Worm (Caenorhabditis elegans): ENCODE results near the gene nlp-79.

The nlp-79 gene

DNA sequence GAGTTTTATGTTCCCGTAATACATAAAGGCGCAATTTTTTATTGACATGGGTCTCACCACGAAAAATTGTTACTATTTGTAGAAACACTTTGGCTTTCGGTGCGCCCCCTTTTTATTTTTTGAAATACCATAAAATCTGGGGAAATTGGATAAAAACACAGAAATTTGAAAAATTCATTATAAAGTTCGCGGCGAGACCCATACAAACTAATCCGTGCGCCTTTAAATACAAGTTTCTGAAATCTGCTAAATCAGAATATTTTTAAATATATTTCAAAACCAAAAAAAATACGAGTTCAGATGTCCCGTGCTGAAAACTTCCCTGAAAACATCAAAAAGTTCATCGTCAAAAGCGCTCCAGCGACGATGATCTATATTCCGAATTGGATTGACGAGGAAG lies 42.0 kb upstream of the nlp-79 start, which contains the start of gene B0564.2:
TSS of gene B0564.2 (plus strand) at position 301 of the 400 bp plus-strand sequence.
- no peak for TF ChIP-seq lin-54 (GFP tag; optimal IDR thresholded peaks at IDR 0.05)
- TF ChIP-seq fkh-3 (tag; optimal IDR thresholded peaks at IDR 0.05): no peak
- TF ChIP-seq Y67H2A.10 (GFP tag; conservative IDR thresholded peaks at IDR 0.05): no peak
- TF ChIP-seq ZK185.1 (tag; optimal IDR thresholded peaks at IDR 0.05; ENCODE audit: poor library complexity, severe bottlenecking): no peak
- TF ChIP-seq sdz-38 (tag; optimal IDR thresholded peaks at IDR 0.05): no peak
- no peak for TF ChIP-seq ztf-22 (GFP tag; optimal IDR thresholded peaks at IDR 0.05)
- no peak for TF ChIP-seq hmg-20 (GFP tag; IDR thresholded peaks at IDR 0.05)
- TF ChIP-seq snpc-1.3 (tag; optimal IDR thresholded peaks at IDR 0.05; ENCODE audit: insufficient read depth): no peak
- TF ChIP-seq atf-7 (tag; optimal IDR thresholded peaks at IDR 0.05): no peak
- TF ChIP-seq ztf-28 (GFP tag; IDR thresholded peaks at IDR 0.05): no peak

DNA sequence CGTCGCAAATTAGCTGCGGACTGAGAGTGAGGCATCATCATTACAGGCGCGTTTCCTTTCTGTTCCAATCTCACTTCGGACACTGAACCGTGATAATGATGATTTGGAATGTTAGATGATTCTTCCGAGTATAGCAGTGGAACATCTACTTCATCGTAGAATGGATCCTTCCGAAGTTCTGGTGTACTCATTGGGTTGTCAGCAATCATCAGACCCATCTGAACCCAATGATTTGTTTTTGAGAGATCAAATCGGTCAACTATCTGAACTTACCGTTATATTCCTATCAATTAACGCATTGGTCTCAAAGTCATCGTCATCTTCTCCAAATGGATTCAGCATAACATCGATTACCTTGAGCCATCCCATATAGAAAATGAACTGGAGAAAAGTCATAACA lies 40.9 kb upstream of the nlp-79 start:
- no peak for TF ChIP-seq lsl-1 (GFP tag; optimal IDR thresholded peaks at IDR 0.05)
- no peak for TF ChIP-seq attf-6 (GFP tag; IDR thresholded peaks at IDR 0.05)
- TF ChIP-seq Y56A3A.18 (GFP tag; IDR thresholded peaks at IDR 0.05): no peak
- no peak for TF ChIP-seq nhr-90 (tag; optimal IDR thresholded peaks at IDR 0.05)
- no peak for TF ChIP-seq unc-130 (GFP tag; optimal IDR thresholded peaks at IDR 0.05)
- TF ChIP-seq hlh-12 (tag; optimal IDR thresholded peaks at IDR 0.05): no peak
- TF ChIP-seq F57C9.4 (tag; optimal IDR thresholded peaks at IDR 0.05): no peak
- TF ChIP-seq ztf-3 (GFP tag; optimal IDR thresholded peaks at IDR 0.05): no peak
- TF ChIP-seq ama-1 (optimal IDR thresholded peaks at IDR 0.05): no peak
- no peak for TF ChIP-seq ama-1 (GFP tag; optimal IDR thresholded peaks at IDR 0.05)
- TF ChIP-seq ets-4 (GFP tag; optimal IDR thresholded peaks at IDR 0.05): no peak
- TF ChIP-seq F37B4.10 (GFP tag; IDR thresholded peaks at IDR 0.05): no peak
- TF ChIP-seq atf-7 (tag; optimal IDR thresholded peaks at IDR 0.05): no peak
- no peak for TF ChIP-seq akir-1 (GFP tag; optimal IDR thresholded peaks at IDR 0.05)
- TF ChIP-seq Y79H2A.3 (GFP tag; conservative IDR thresholded peaks at IDR 0.05): no peak

DNA sequence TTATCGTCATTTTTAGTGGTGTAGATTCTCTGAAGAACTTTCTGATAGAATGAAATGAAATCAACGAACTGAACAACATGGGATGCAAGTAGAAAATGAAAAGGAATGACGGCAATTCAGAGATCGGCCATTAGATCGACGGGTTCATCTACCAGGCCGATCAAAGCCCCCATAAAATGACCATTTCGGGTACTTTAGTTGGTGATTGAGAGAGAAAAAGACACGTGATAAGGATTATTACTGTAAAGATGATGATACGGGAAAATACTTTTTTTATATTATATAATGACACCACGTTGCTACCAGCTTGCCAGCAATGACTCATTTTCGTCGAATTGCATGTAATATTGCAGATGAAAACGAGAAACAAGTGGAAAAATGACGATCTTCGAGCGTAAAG lies 39.6 kb upstream of the nlp-79 start, which contains the start of gene best-1:
TSS of gene best-1 (minus strand) at position 29 of the 400 bp plus-strand sequence.
- TF ChIP-seq C17E4.6 (GFP tag; IDR thresholded peaks at IDR 0.05): no peak
- peak; percentile 24 for TF ChIP-seq lin-40 (tag; optimal IDR thresholded peaks at IDR 0.05)
- no peak for TF ChIP-seq lir-1 (GFP tag; conservative IDR thresholded peaks at IDR 0.05)
- no peak for TF ChIP-seq nfya-2 (GFP tag; IDR thresholded peaks at IDR 0.05)
- no peak for TF ChIP-seq ztf-6 (GFP tag; IDR thresholded peaks at IDR 0.05)

DNA sequence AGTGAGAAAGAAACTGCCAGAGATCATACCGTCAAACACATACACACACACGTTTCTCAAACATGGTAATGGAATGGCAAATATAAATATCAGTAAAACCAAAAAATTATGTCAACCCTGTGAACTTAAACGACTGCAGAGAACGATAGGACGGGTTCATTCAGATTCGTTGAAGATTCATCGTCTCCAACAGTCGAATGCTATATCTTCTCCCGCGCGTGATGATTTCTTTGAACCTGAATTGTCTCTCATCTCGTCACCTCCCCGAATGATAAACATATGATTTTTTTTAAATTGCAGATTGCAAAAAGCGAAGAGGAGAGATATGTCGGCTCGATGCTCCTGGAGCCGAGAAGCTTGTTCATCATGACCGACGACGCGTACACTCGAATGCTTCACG lies 38.5 kb upstream of the nlp-79 start:
- TF ChIP-seq tbx-9 (tag; optimal IDR thresholded peaks at IDR 0.05; ENCODE audit: borderline replicate concordance) (no peak), B0035.1 (tag; optimal IDR thresholded peaks at IDR 0.05) (no peak), C06A6.2 (GFP tag; conservative IDR thresholded peaks at IDR 0.05) (no peak), lin-26 (GFP tag; IDR thresholded peaks at IDR 0.05) (no peak), zfh-2 (GFP tag; conservative IDR thresholded peaks at IDR 0.05) (no peak), F49E8.2 (tag; optimal IDR thresholded peaks at IDR 0.05; ENCODE audit: insufficient read depth) (no peak), hmg-20 (GFP tag; IDR thresholded peaks at IDR 0.05) (no peak), unc-130 (GFP tag; optimal IDR thresholded peaks at IDR 0.05) (no peak), F55B11.4 (tag; optimal IDR thresholded peaks at IDR 0.05; ENCODE audit: borderline replicate concordance, insufficient read depth) (no peak), F39B2.1 (GFP tag; IDR thresholded peaks at IDR 0.05) (no peak), Y95B8A.8 (GFP tag; IDR thresholded peaks at IDR 0.05) (no peak), atf-7 (tag; optimal IDR thresholded peaks at IDR 0.05) (no peak)
